Worm (Caenorhabditis elegans) whole organism, L3 larva: ENCODE results near the gene spe-36.

Source experiments
- R02D3.7 ChIP-seq: fragments of 150-350 bp; optimal IDR thresholded peaks from 2 replicates; lab custom pipeline; 2014; ENCODE audit warnings: missing biosample characterization, missing genetic modification characterization
- ZK546.5 ChIP-seq: sonication (generic microtip); optimal IDR thresholded peaks from 2 replicates; lab custom pipeline; 2017; ENCODE audit warnings: missing biosample characterization, missing genetic modification characterization
- aly-2 ChIP-seq: fragments of 150-350 bp; optimal IDR thresholded peaks from 2 replicates; lab custom pipeline; 2014; ENCODE audit warnings: missing biosample characterization, missing genetic modification characterization
- ama-1 ChIP-seq: fragments of 150-350 bp; optimal IDR thresholded peaks from 2 replicates; lab custom pipeline; 2018
- ceh-16 ChIP-seq: sonication (generic microtip); optimal IDR thresholded peaks from 2 replicates; lab custom pipeline; 2017; ENCODE audit warnings: missing biosample characterization, missing genetic modification characterization
- ceh-28 ChIP-seq: fragments of 150-350 bp; optimal IDR thresholded peaks from 2 replicates; lab custom pipeline; 2014; ENCODE audit warnings: missing biosample characterization, missing genetic modification reagents, missing genetic modification characterization
- ceh-82 ChIP-seq: fragments of 150-350 bp; optimal IDR thresholded peaks from 2 replicates; lab custom pipeline; 2014; ENCODE audit warnings: missing biosample characterization, missing genetic modification characterization
- ceh-9 ChIP-seq: sonication (generic microtip); optimal IDR thresholded peaks from 2 replicates; lab custom pipeline; 2018; ENCODE audit warnings: missing biosample characterization, missing genetic modification characterization
- daf-12 ChIP-seq: fragments of 150-350 bp; optimal IDR thresholded peaks from 2 replicates; lab custom pipeline; 2014; ENCODE audit warnings: missing biosample characterization, missing genetic modification reagents, missing genetic modification characterization
- egl-27 ChIP-seq: sonication (generic microtip); optimal IDR thresholded peaks from 4 replicates; lab custom pipeline; 2017; ENCODE audit warnings: missing biosample characterization, missing genetic modification reagents, missing genetic modification characterization
- egl-5 ChIP-seq: fragments of 150-350 bp; optimal IDR thresholded peaks from 2 replicates; lab custom pipeline; 2017; ENCODE audit warnings: missing biosample characterization, missing genetic modification reagents, missing genetic modification characterization, inconsistent platforms
- elt-1 ChIP-seq: fragments of 150-350 bp; optimal IDR thresholded peaks from 2 replicates; lab custom pipeline; 2014; ENCODE audit warnings: missing biosample characterization, missing genetic modification characterization
- elt-2 ChIP-seq: sonication (generic microtip); optimal IDR thresholded peaks from 2 replicates; lab custom pipeline; 2016; ENCODE audit warnings: missing genetic modification reagents, mild to moderate bottlenecking, missing genetic modification characterization, missing compliant biosample characterization
- elt-3 ChIP-seq, 3 experiments: fragments of 150-350 bp in 1 of 3; sonication (generic microtip) in 2 of 3; optimal IDR thresholded peaks; 2 replicates in 2 of 3; 4 replicates in 1 of 3; lab custom pipeline; 2014 to 2017; ENCODE audit warnings: missing biosample characterization in 3 of 3, missing genetic modification characterization in 3 of 3
- eor-1 ChIP-seq, 2 experiments: fragments of 150-350 bp; optimal IDR thresholded peaks; 2 replicates each; lab custom pipeline; 2014 to 2018; ENCODE audit warnings: missing biosample characterization in 2 of 2, missing genetic modification characterization in 2 of 2
- fkh-10 ChIP-seq: sonication (generic microtip); optimal IDR thresholded peaks from 2 replicates; lab custom pipeline; 2017; ENCODE audit warnings: missing biosample characterization, missing genetic modification reagents, missing genetic modification characterization
- fkh-2 ChIP-seq: fragments of 150-350 bp; optimal IDR thresholded peaks from 2 replicates; lab custom pipeline; 2014; ENCODE audit warnings: missing biosample characterization, missing genetic modification reagents, missing genetic modification characterization
- fos-1 ChIP-seq: fragments of 150-350 bp; optimal IDR thresholded peaks from 2 replicates; lab custom pipeline; 2014; ENCODE audit warnings: missing biosample characterization, missing genetic modification characterization
- hmg-11 ChIP-seq: sonication (generic microtip); optimal IDR thresholded peaks from 2 replicates; lab custom pipeline; 2016; ENCODE audit warnings: missing genetic modification characterization, missing compliant biosample characterization
- jun-1 ChIP-seq: fragments of 150-350 bp; optimal IDR thresholded peaks from 2 replicates; lab custom pipeline; 2014; ENCODE audit warnings: missing biosample characterization, missing genetic modification reagents, missing genetic modification characterization
- lin-15B ChIP-seq: fragments of 150-350 bp; optimal IDR thresholded peaks from 2 replicates; lab custom pipeline; 2014; ENCODE audit warnings: missing biosample characterization, missing genetic modification characterization
- lin-39 ChIP-seq: fragments of 150-350 bp; optimal IDR thresholded peaks from 2 replicates; lab custom pipeline; 2018; ENCODE audit warnings: missing biosample characterization, missing genetic modification reagents, missing genetic modification characterization
- lsy-12 ChIP-seq: sonication (generic microtip); optimal IDR thresholded peaks from 2 replicates; lab custom pipeline; 2016; ENCODE audit warnings: mild to moderate bottlenecking, missing genetic modification characterization, missing compliant biosample characterization
- mdl-1 ChIP-seq: fragments of 150-350 bp; optimal IDR thresholded peaks from 2 replicates; lab custom pipeline; 2014; ENCODE audit warnings: missing biosample characterization, missing genetic modification characterization
- mml-1 ChIP-seq: fragments of 150-350 bp; sonication (generic microtip); optimal IDR thresholded peaks from 3 replicates; lab custom pipeline; 2014; ENCODE audit warnings: missing biosample characterization, missing genetic modification characterization
- nfya-1 ChIP-seq: sonication (generic microtip); optimal IDR thresholded peaks from 2 replicates; lab custom pipeline; 2017; ENCODE audit warnings: missing genetic modification characterization, mild to moderate bottlenecking, missing compliant biosample characterization, antibody characterized with exemption, moderate library complexity; ENCODE audit not compliant: insufficient read depth
- nhr-11 ChIP-seq: fragments of 150-350 bp; optimal IDR thresholded peaks from 2 replicates; lab custom pipeline; 2014; ENCODE audit warnings: missing biosample characterization, missing genetic modification characterization
- nhr-12 ChIP-seq: fragments of 150-350 bp; optimal IDR thresholded peaks from 2 replicates; lab custom pipeline; 2014; ENCODE audit warnings: missing biosample characterization, missing genetic modification characterization
- nhr-23 ChIP-seq: fragments of 150-350 bp; optimal IDR thresholded peaks from 2 replicates; lab custom pipeline; 2014; ENCODE audit warnings: missing biosample characterization, missing genetic modification reagents, missing genetic modification characterization
- nhr-237 ChIP-seq: fragments of 150-350 bp; optimal IDR thresholded peaks from 2 replicates; lab custom pipeline; 2014; ENCODE audit warnings: missing biosample characterization, missing genetic modification characterization
- nhr-25 ChIP-seq: sonication (generic microtip); optimal IDR thresholded peaks from 2 replicates; lab custom pipeline; 2017; ENCODE audit warnings: missing biosample characterization, missing genetic modification characterization
- nhr-28 ChIP-seq: fragments of 150-350 bp; optimal IDR thresholded peaks from 2 replicates; lab custom pipeline; 2014; ENCODE audit warnings: missing biosample characterization, missing genetic modification characterization
- nhr-43 ChIP-seq: sonication (generic microtip); optimal IDR thresholded peaks from 2 replicates; lab custom pipeline; 2016; ENCODE audit warnings: mild to moderate bottlenecking, missing genetic modification characterization, missing compliant biosample characterization; ENCODE audit not compliant: poor library complexity, severe bottlenecking
- nhr-67 ChIP-seq: fragments of 150-350 bp; optimal IDR thresholded peaks from 2 replicates; lab custom pipeline; 2014; ENCODE audit warnings: missing biosample characterization, missing genetic modification characterization
- nhr-76 ChIP-seq: fragments of 150-350 bp; sonication (generic microtip); optimal IDR thresholded peaks from 5 replicates; lab custom pipeline; 2014; ENCODE audit warnings: missing biosample characterization, missing genetic modification characterization
- nhr-77 ChIP-seq: fragments of 150-350 bp; optimal IDR thresholded peaks from 2 replicates; lab custom pipeline; 2014; ENCODE audit warnings: missing biosample characterization, missing genetic modification characterization
- pha-4 ChIP-seq: fragments of 150-350 bp; optimal IDR thresholded peaks from 2 replicates; lab custom pipeline; 2014; ENCODE audit warnings: missing biosample characterization, missing genetic modification reagents, missing genetic modification characterization
- pqm-1 ChIP-seq: fragments of 150-350 bp; optimal IDR thresholded peaks from 2 replicates; lab custom pipeline; 2017; ENCODE audit warnings: missing biosample characterization, missing genetic modification characterization, inconsistent platforms
- sea-2 ChIP-seq: fragments of 150-350 bp; sonication (generic microtip); optimal IDR thresholded peaks from 4 replicates; lab custom pipeline; 2014; ENCODE audit warnings: missing biosample characterization, missing genetic modification reagents, missing genetic modification characterization
- skn-1 ChIP-seq: fragments of 150-350 bp; optimal IDR thresholded peaks from 2 replicates; lab custom pipeline; 2014; ENCODE audit warnings: missing biosample characterization, missing genetic modification characterization
- snpc-4 ChIP-seq: fragments of 150-350 bp; optimal IDR thresholded peaks from 2 replicates; lab custom pipeline; 2014; ENCODE audit warnings: missing biosample characterization, missing genetic modification characterization
- tbx-2 ChIP-seq: sonication (generic microtip); optimal IDR thresholded peaks from 2 replicates; lab custom pipeline; 2016; ENCODE audit warnings: mild to moderate bottlenecking, missing genetic modification characterization, missing compliant biosample characterization
- unc-62 ChIP-seq: fragments of 150-350 bp; sonication (generic microtip); optimal IDR thresholded peaks from 4 replicates; lab custom pipeline; 2014; ENCODE audit warnings: missing biosample characterization, missing genetic modification reagents, missing genetic modification characterization
- zag-1 ChIP-seq: fragments of 150-350 bp; optimal IDR thresholded peaks from 2 replicates; lab custom pipeline; 2014; ENCODE audit warnings: missing biosample characterization, missing genetic modification characterization
- ztf-11 ChIP-seq: fragments of 150-350 bp; optimal IDR thresholded peaks from 2 replicates; lab custom pipeline; 2014; ENCODE audit warnings: missing biosample characterization, missing genetic modification characterization
- ztf-4 ChIP-seq: fragments of 150-350 bp; optimal IDR thresholded peaks from 2 replicates; lab custom pipeline; 2014; ENCODE audit warnings: missing biosample characterization, missing genetic modification characterization

spe-36 gene

ce11 chrIV:11635437-11636408 lies 43.7 kb upstream of the spe-36 start, which contains the start of gene mars-1:
Gene mars-1 (minus strand): TSS chrIV:11635487.
- TF ChIP-seq hmg-11: peak; percentile 10
- peak; percentile 34 for TF ChIP-seq nhr-11 (tag; lab: Kevin White, UChicago)
- no peak for TF ChIP-seq ztf-11 (tag; lab: Kevin White, UChicago)
- TF ChIP-seq skn-1: peak; percentile 39
- no peak for TF ChIP-seq ceh-82
- no peak for TF ChIP-seq tbx-2
- TF ChIP-seq elt-1 (tag; lab: Kevin White, UChicago): no peak
- TF ChIP-seq fkh-10: peak; percentile 25
- no peak for TF ChIP-seq ceh-28
- no peak for TF ChIP-seq nhr-237
- TF ChIP-seq lsy-12 (tag; lab: Kevin White, UChicago): peak; percentile 22
- no peak for TF ChIP-seq eor-1 (tag; optimal IDR thresholded peaks at IDR 0.05; lab: Kevin White, UChicago)
- no peak for TF ChIP-seq ceh-16 (tag; lab: Kevin White, UChicago)
- TF ChIP-seq nhr-67 (tag; lab: Kevin White, UChicago): no peak
- no peak for TF ChIP-seq nhr-12 (tag; lab: Kevin White, UChicago)
- TF ChIP-seq unc-62 (GFP tag; lab: Kevin White, UChicago): no peak
- TF ChIP-seq daf-12 (tag; lab: Kevin White, UChicago): no peak
- TF ChIP-seq lin-15B (tag; lab: Kevin White, UChicago): peak; percentile 80
- TF ChIP-seq mdl-1 (tag; lab: Kevin White, UChicago): no peak
- no peak for TF ChIP-seq ceh-9 (tag; lab: Kevin White, UChicago)
- TF ChIP-seq R02D3.7 (tag; lab: Kevin White, UChicago): no peak
- TF ChIP-seq nhr-77 (tag; lab: Kevin White, UChicago): no peak
- TF ChIP-seq aly-2 (tag; lab: Kevin White, UChicago): no peak
- TF ChIP-seq fos-1 (tag; lab: Kevin White, UChicago): no peak
- TF ChIP-seq nfya-1 (tag; lab: Kevin White, UChicago): peak; percentile 58
- TF ChIP-seq ztf-4 (tag; lab: Kevin White, UChicago): no peak
- TF ChIP-seq egl-5: no peak
- no peak for TF ChIP-seq nhr-28 (tag; lab: Kevin White, UChicago)
- no peak for TF ChIP-seq elt-3 (tag; optimal IDR thresholded peaks at IDR 0.05; lab: Kevin White, UChicago)
- TF ChIP-seq sea-2: no peak
- no peak for TF ChIP-seq mml-1 (tag; lab: Kevin White, UChicago)
- TF ChIP-seq jun-1 (tag; lab: Kevin White, UChicago): no peak
- no peak for TF ChIP-seq ZK546.5
- TF ChIP-seq nhr-23 (tag; lab: Kevin White, UChicago): peak; percentile 56
- peak; percentile 61 for TF ChIP-seq nhr-25 (tag; lab: Kevin White, UChicago)
- no peak for TF ChIP-seq ama-1 (lab: Kevin White, UChicago)
- peak; percentile 18 for TF ChIP-seq snpc-4 (tag; lab: Kevin White, UChicago)
- TF ChIP-seq pqm-1: no peak
- TF ChIP-seq nhr-76: no peak
- TF ChIP-seq elt-2: peak; percentile 32
- no peak for TF ChIP-seq fkh-2 (tag; lab: Kevin White, UChicago)
- no peak for TF ChIP-seq egl-27
- TF ChIP-seq lin-39 (tag; lab: Kevin White, UChicago): no peak
- peak; percentile 76 for TF ChIP-seq pha-4
- TF ChIP-seq nhr-43 (tag; lab: Kevin White, UChicago): peak; percentile 31
- TF ChIP-seq zag-1 (tag; lab: Kevin White, UChicago): no peak
